Worm (Caenorhabditis elegans): ENCODE results near the gene mca-3.

Gene mca-3

DNA sequence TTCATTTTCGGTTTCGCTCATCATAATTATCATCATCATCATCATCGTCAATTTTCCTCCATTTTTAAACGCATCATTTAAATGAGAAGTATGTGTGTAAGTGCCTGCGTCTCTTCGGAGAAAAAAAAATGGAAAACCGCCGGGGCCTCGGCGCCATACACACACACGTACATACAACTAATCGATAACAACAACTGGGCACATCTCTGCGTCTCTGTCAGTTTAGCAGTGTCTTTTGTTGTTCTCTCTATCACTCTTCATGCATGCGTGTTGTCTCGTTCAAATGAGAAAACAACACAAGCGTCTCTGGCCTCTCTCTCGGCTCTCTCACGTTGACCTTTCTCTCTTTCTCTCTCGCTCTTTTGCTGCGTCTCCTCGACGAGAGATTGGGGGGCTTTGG, 27.8 kb upstream of the mca-3 start (continued):
- TF ChIP-seq F57A8.1 (GFP tag; optimal IDR thresholded peaks at IDR 0.05) (no peak), lin-26 (GFP tag; IDR thresholded peaks at IDR 0.05) (no peak), akir-1 (GFP tag; optimal IDR thresholded peaks at IDR 0.05) (no peak), attf-3 (GFP tag; conservative IDR thresholded peaks at IDR 0.05) (no peak), lir-1 (GFP tag; conservative IDR thresholded peaks at IDR 0.05) (no peak), attf-5 (GFP tag; optimal IDR thresholded peaks at IDR 0.05) (peak; percentile 72), him-1 (tag; optimal IDR thresholded peaks at IDR 0.05) (no peak), T07F8.4 (tag; optimal IDR thresholded peaks at IDR 0.05) (no peak), lin-54 (GFP tag; optimal IDR thresholded peaks at IDR 0.05) (peak; percentile 37), somi-1 (GFP tag; optimal IDR thresholded peaks at IDR 0.05) (peak; percentile 79)

DNA sequence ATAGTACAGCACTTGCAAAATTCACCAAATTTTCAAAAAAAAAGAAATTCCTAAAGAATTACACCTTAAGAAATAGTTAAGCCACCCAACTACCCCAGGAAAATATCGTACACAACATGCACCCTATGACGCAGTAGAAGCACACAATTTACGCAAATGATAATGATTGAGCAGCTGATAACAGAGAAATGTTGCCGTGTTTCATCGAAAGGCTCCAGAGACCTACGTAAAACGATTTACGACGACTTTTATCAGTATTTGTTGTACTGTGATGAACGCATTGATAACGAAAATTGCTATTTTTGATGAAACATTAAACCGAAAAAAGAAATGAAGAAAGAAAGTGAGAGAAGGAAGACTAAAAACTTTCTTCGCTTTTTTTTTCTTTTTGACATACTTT, 25.2 kb upstream of the mca-3 start:
- TF ChIP-seq nhr-179 (tag; optimal IDR thresholded peaks at IDR 0.05) (no peak), atf-7 (tag; optimal IDR thresholded peaks at IDR 0.05) (peak; percentile 51), dpl-1 (GFP tag; optimal IDR thresholded peaks at IDR 0.05) (no peak), F52B5.7 (tag; optimal IDR thresholded peaks at IDR 0.05) (no peak), egl-18 (GFP tag; IDR thresholded peaks at IDR 0.05) (no peak), ztf-3 (GFP tag; optimal IDR thresholded peaks at IDR 0.05) (no peak), lin-54 (GFP tag; optimal IDR thresholded peaks at IDR 0.05) (no peak), repo-1 (tag; optimal IDR thresholded peaks at IDR 0.05) (no peak), dox-1 (GFP tag; IDR thresholded peaks at IDR 0.05) (peak; percentile 26; the same call in 1 of the 2 replicates), F57A8.1 (GFP tag; optimal IDR thresholded peaks at IDR 0.05) (no peak), nhr-80 (tag; optimal IDR thresholded peaks at IDR 0.05) (peak; percentile 93), ama-1 (optimal IDR thresholded peaks at IDR 0.05) (no peak), ama-1 (GFP tag; optimal IDR thresholded peaks at IDR 0.05) (no peak), tlf-1 (GFP tag; optimal IDR thresholded peaks at IDR 0.05) (no peak), ztf-22 (GFP tag; optimal IDR thresholded peaks at IDR 0.05) (peak; percentile 58), ztf-6 (GFP tag; IDR thresholded peaks at IDR 0.05) (no peak), pha-4 (tag; optimal IDR thresholded peaks at IDR 0.05) (peak; percentile 12), egl-44 (GFP tag; IDR thresholded peaks at IDR 0.05) (no peak), ceh-91 (GFP tag; IDR thresholded peaks at IDR 0.05) (no peak), ceh-79 (tag; optimal IDR thresholded peaks at IDR 0.05) (no peak), T26A5.8 (tag; optimal IDR thresholded peaks at IDR 0.05) (no peak), chd-7 (tag; optimal IDR thresholded peaks at IDR 0.05) (no peak)

DNA sequence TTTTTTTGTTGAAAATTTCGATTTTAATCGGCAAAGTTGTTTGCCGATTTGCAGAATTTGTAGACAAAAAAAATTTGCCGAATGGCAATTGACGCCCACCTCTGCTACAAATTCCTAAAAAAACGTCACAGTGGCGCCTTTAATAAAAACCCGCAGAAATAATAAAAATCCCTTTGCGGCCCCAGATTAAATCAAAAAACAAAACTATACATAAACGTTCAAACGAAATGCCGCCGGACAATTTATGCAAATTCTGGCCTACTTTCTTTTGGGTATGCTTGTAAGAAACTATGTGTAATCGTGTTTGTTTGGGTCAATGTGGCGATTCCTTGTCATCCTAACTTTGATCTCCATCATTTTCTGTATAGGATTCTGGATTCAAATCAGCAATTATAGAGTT, 18.1 kb upstream of the mca-3 start, which contains the start of gene T23E1.1:
Gene T23E1.1, plus strand, starts transcription at position 301 of the 400 bp plus-strand sequence.
- TF ChIP-seq let-526 (GFP tag; IDR thresholded peaks at IDR 0.05) (no peak), ccch-3 (GFP tag; optimal IDR thresholded peaks at IDR 0.05) (no peak), efl-1 (GFP tag; optimal IDR thresholded peaks at IDR 0.05) (no peak), F33H1.4 (GFP tag; IDR thresholded peaks at IDR 0.05) (no peak), hsf-1 (GFP tag; IDR thresholded peaks at IDR 0.05) (no peak), bed-2 (GFP tag; IDR thresholded peaks at IDR 0.05) (no peak), gei-17 (GFP tag; optimal IDR thresholded peaks at IDR 0.05) (no peak), T26A5.8 (tag; optimal IDR thresholded peaks at IDR 0.05) (no peak), Y95B8A.8 (GFP tag; IDR thresholded peaks at IDR 0.05) (no peak), ztf-25 (GFP tag; IDR thresholded peaks at IDR 0.05) (no peak), let-607 (tag; optimal IDR thresholded peaks at IDR 0.05) (no peak)
